Fruit fly (Drosophila melanogaster): ENCODE measurements around the gene beta4GalNAcTB.
A peak's percentile ranks its signal among the peaks of the same experiment; 100 is the strongest.

beta4GalNAcTB gene

DNA sequence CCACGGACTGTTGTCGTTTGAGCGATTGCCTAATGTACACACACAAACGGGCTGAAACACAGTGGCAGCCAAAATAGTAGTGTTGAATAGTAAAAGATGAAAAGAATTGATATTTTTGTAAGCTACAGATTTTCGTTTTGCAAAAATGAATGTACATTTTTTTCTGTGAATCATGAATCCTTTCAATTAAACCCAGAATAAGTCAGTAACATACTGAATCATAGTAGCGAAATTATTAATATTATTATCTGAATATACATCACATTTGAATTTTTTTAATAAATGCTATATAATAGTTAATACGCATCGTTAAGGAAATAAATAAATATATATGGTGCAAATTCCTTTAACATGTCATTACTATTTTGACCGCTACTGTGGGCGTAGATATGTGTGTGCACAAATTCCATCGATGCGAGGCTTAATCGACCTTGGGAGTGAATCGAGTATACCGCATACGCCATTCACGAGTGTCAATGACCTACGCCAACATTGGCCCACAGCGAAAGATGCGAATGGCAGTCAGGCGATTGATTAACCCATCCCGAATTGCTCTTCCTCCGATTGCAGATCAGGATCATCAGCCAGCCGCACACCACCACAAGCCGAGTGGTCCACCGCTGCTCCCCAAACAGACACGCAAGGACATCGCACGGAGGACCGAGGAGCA lies 6.9 kb upstream of the beta4GalNAcTB start (continued):
- TF ChIP-seq CG8632 (GFP tag; optimal IDR thresholded peaks at IDR 0.05) (no peak), Sox15 (GFP tag; optimal IDR thresholded peaks at IDR 0.05) (no peak)

DNA sequence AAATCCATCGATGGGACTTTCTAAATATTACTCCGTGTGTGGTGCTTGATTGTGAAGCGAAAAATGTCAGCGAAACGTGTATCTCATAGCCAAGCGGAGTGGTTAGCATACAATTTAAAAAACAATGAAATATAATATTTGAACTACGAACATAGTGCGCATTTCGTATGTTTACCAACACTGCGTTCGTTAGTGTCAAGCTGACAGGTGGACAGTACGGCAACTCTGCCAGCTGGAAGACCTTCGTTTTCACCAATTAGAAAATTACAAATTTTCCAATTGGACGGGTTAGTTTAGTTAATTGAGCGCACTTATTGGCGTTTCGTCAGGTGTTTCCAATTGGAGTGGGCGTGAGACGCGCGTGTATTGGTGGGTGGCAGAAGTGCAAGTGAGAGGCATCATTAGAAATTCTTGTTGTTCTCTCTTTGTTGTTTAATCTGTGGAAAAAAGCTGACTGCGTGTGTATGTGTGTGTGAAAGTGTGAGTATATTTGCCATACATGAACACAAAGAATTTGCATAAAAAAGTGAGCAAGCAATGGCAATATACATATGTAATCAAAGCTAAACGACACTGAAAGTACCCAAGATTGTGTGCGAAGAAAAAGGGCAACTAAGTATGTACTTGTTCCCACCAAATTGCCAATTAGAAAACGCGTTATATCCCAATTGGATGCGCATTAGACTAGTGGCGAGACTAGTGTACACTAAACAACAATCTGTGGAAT lies 6.1 kb upstream of the beta4GalNAcTB start:
- TF ChIP-seq Smox (GFP tag; optimal IDR thresholded peaks at IDR 0.05) (no peak), svp (GFP tag) (no peak), CG15336 (GFP tag; IDR thresholded peaks at IDR 0.05) (no peak), CG11294 (GFP tag; IDR thresholded peaks at IDR 0.05) (no peak), CG11902 (GFP tag; optimal IDR thresholded peaks at IDR 0.05) (no peak), CG31627 (GFP tag; optimal IDR thresholded peaks at IDR 0.05) (peak; percentile 52), Sox102F (GFP tag; optimal IDR thresholded peaks at IDR 0.05) (no peak), fkh (GFP tag; optimal IDR thresholded peaks at IDR 0.05) (peak; percentile 48), vri (GFP tag; optimal IDR thresholded peaks at IDR 0.05) (peak; percentile 15), Hr38 (GFP tag; optimal IDR thresholded peaks at IDR 0.05) (no peak), CG7368 (GFP tag; optimal IDR thresholded peaks at IDR 0.05) (no peak), fd59A (GFP tag; optimal IDR thresholded peaks at IDR 0.05) (no peak), OdsH (GFP tag; optimal IDR thresholded peaks at IDR 0.05) (peak; percentile 10), topi (GFP tag; optimal IDR thresholded peaks at IDR 0.05) (no peak), Eip78C (GFP tag) (peak; percentile 70), Eip93F (GFP tag; optimal IDR thresholded peaks at IDR 0.05) (no peak), Ets21C (GFP tag; optimal IDR thresholded peaks at IDR 0.05) (peak; percentile 27), pdm3 (GFP tag; optimal IDR thresholded peaks at IDR 0.05) (no peak), lz (GFP tag; optimal IDR thresholded peaks at IDR 0.05) (peak; percentile 40), CG6808 (GFP tag; optimal IDR thresholded peaks at IDR 0.05) (no peak), Hr39 (GFP tag; optimal IDR thresholded peaks at IDR 0.05) (peak; percentile 64), CG4318 (GFP tag; optimal IDR thresholded peaks at IDR 0.05) (no peak), Blimp-1 (GFP tag; optimal IDR thresholded peaks at IDR 0.05) (no peak), eg (GFP tag; IDR thresholded peaks at IDR 0.05) (no peak; the same call in 2 of the 3 replicates), spab (GFP tag; optimal IDR thresholded peaks at IDR 0.05) (no peak), CG10669 (GFP tag; optimal IDR thresholded peaks at IDR 0.05) (no peak), Lpt (GFP tag; optimal IDR thresholded peaks at IDR 0.05) (no peak), achi (GFP tag; optimal IDR thresholded peaks at IDR 0.05) (peak; percentile 100), acj6 (GFP tag; optimal IDR thresholded peaks at IDR 0.05) (peak; percentile 35), Sox14 (GFP tag; optimal IDR thresholded peaks at IDR 0.05) (peak; percentile 85), Sox15 (GFP tag; optimal IDR thresholded peaks at IDR 0.05) (no peak), CG8632 (GFP tag; optimal IDR thresholded peaks at IDR 0.05) (peak; percentile 24), Eip75B (GFP tag; optimal IDR thresholded peaks at IDR 0.05) (no peak), ss (GFP tag; optimal IDR thresholded peaks at IDR 0.05) (no peak), fd85E (GFP tag; optimal IDR thresholded peaks at IDR 0.05) (no peak), CG6276 (GFP tag; optimal IDR thresholded peaks at IDR 0.05) (no peak), CG3919 (GFP tag; optimal IDR thresholded peaks at IDR 0.05) (no peak), dac (GFP tag; optimal IDR thresholded peaks at IDR 0.05) (no peak), Gug (GFP tag; IDR thresholded peaks at IDR 0.05) (no peak), CG11762 (GFP tag; optimal IDR thresholded peaks at IDR 0.05; ENCODE audit: insufficient read depth) (peak; percentile 2), net (GFP tag; optimal IDR thresholded peaks at IDR 0.05) (peak; percentile 29), CG34406 (GFP tag; optimal IDR thresholded peaks at IDR 0.05) (peak; percentile 24), CG8319 (GFP tag; optimal IDR thresholded peaks at IDR 0.05) (peak; percentile 10), CG6163 (GFP tag; IDR thresholded peaks at IDR 0.05) (peak; percentile 47; the same call in 2 of the 3 replicates), CG3032 (tag; optimal IDR thresholded peaks at IDR 0.05) (no peak), CG6792 (GFP tag; optimal IDR thresholded peaks at IDR 0.05) (peak; percentile 26), Met (GFP tag; optimal IDR thresholded peaks at IDR 0.05) (no peak), cyc (GFP tag; optimal IDR thresholded peaks at IDR 0.05) (peak; percentile 35)

Data from whole organism, prepupa.